Worm (Caenorhabditis elegans): ENCODE measurements around the gene K05B2.4.

K05B2.4 gene

DNA sequence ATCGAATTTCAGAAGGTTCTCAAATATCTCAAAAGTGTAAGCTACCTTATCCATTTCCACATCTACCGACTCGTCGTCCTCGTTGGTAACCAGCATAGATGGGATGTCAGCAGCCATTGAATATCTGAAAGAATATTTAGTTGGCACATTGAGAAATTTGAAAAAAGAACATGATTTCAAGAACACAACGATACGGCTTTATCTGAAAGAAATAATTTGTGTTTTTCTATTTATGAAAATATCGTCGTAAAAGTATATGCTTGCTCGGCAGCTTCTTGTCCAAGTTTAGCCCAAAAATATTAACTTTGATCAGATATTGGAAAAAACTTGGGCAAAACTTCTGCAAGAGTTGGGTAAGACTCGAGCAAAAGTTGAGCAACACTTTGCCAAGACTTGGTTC is 20.1 kb downstream of the K05B2.4 start, which contains the start of gene T07F12.4:
T07F12.4 (minus strand) TSS at position 130 of the 400 bp plus-strand sequence.
- TF ChIP-seq ztf-4 (tag; optimal IDR thresholded peaks at IDR 0.05): no peak
- TF ChIP-seq zag-1 (tag; optimal IDR thresholded peaks at IDR 0.05): no peak
- TF ChIP-seq nhr-21 (tag; optimal IDR thresholded peaks at IDR 0.05): no peak

DNA sequence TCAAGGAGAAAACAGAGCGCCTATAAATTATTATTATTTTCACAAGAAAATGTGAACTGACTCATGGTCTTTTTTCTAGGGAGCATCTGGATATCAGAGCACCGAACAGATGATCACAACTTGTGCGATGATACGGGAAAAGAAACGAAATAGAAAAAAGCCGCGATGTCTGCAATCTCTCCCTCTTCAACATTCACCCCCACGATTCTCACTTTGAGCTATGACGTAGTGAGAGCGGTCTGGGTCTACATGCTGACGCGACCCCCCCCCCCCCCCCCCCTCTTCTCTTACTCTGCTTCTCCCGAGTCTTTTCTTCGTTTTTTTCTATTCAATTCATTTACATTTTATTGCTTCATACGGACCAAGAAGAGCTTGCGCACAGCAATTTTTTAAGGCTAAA is 21.2 kb downstream of the K05B2.4 start:
- TF ChIP-seq unc-62 (GFP tag; optimal IDR thresholded peaks at IDR 0.05) (no peak), Y55F3AM.14 (GFP tag; optimal IDR thresholded peaks at IDR 0.05) (peak; percentile 69), ama-1 (optimal IDR thresholded peaks at IDR 0.05) (no peak), nhr-77 (tag; optimal IDR thresholded peaks at IDR 0.05) (no peak), unc-55 (GFP tag; optimal IDR thresholded peaks at IDR 0.05) (peak; percentile 12), F13H6.1 (tag; optimal IDR thresholded peaks at IDR 0.05) (peak; percentile 58), alr-1 (tag; optimal IDR thresholded peaks at IDR 0.05) (no peak), R02D3.7 (tag; optimal IDR thresholded peaks at IDR 0.05) (no peak), mdl-1 (tag; optimal IDR thresholded peaks at IDR 0.05) (no peak), elt-3 (tag; optimal IDR thresholded peaks at IDR 0.05) (no peak), gmeb-1 (tag; optimal IDR thresholded peaks at IDR 0.05) (no peak), C34F6.9 (tag; optimal IDR thresholded peaks at IDR 0.05) (peak; percentile 17), sma-9 (GFP tag; optimal IDR thresholded peaks at IDR 0.05) (peak; percentile 43), sma-9 (tag; optimal IDR thresholded peaks at IDR 0.05) (no peak), nhr-6 (tag; optimal IDR thresholded peaks at IDR 0.05) (no peak)

DNA sequence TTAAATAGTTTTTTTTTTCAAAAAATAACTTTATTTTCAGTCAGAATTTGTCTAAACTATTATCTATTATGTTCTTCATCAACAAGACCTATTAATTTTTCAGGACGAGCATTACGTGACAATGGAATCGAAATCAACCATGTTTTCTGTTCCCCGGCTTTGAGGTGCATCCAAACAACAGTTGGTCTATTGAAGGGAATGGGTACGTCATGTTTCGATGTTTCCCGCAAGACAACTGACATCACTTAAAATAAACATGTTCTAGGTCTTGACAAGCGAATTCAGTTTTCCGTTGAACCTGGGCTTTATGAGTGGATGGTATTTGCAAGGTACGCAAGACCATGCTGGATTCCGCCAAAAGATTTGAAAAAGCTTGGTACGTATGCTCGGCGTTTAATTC is 25.6 kb downstream of the K05B2.4 start:
- peak; percentile 43 for TF ChIP-seq F13H6.1 (tag; optimal IDR thresholded peaks at IDR 0.05)
- TF ChIP-seq elt-1 (tag; optimal IDR thresholded peaks at IDR 0.05): no peak
- peak; percentile 56 for TF ChIP-seq nhr-129 (tag; optimal IDR thresholded peaks at IDR 0.05)
- peak; percentile 3 for TF ChIP-seq sma-9 (GFP tag; optimal IDR thresholded peaks at IDR 0.05)
- no peak for TF ChIP-seq sma-9 (tag; optimal IDR thresholded peaks at IDR 0.05)

DNA sequence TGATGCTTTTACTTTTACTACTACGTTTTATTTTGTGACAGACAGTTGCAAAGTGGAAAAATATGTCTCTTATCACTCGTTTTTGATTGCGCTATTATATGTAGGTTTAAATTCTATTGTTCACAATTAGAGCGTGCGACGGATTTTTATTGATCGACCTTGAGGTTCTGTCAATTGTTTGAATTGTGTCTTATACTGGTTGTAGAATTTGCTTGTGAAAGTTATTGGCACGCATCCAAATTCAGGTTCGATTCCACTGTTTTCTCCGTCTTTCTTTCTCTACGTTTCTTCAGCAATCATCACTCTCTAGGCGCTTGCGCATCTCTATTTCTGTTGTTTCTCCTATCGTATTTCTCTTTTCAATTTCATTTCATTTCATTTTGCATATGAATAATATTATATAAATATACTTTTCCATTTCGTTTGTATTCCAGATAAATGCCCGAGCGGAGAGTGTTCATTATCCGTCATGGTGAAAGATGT is 27.1 kb downstream of the K05B2.4 start, which contains the start of gene T07F12.1:
T07F12.1 (plus strand) TSS at position 433 of the 483 bp plus-strand sequence.
- TF ChIP-seq blmp-1 (tag; optimal IDR thresholded peaks at IDR 0.05; ENCODE audit: insufficient read depth) (peak; percentile 72), mbf-1 (tag; optimal IDR thresholded peaks at IDR 0.05) (no peak), nhr-129 (tag; optimal IDR thresholded peaks at IDR 0.05) (no peak), sma-9 (GFP tag; optimal IDR thresholded peaks at IDR 0.05) (peak; percentile 19), sma-9 (tag; optimal IDR thresholded peaks at IDR 0.05) (no peak), lin-11 (tag; optimal IDR thresholded peaks at IDR 0.05) (no peak), fos-1 (tag; optimal IDR thresholded peaks at IDR 0.05) (peak; percentile 24), zag-1 (tag; optimal IDR thresholded peaks at IDR 0.05) (no peak), unc-55 (GFP tag; optimal IDR thresholded peaks at IDR 0.05) (no peak), lsy-2 (tag; optimal IDR thresholded peaks at IDR 0.05) (peak in 1 of 2 experiments; percentile 12), ama-1 (optimal IDR thresholded peaks at IDR 0.05) (no peak), unc-62 (GFP tag; optimal IDR thresholded peaks at IDR 0.05) (no peak), crh-2 (tag; optimal IDR thresholded peaks at IDR 0.05) (no peak), gmeb-1 (tag; optimal IDR thresholded peaks at IDR 0.05) (peak; percentile 32), nhr-25 (tag; optimal IDR thresholded peaks at IDR 0.05) (peak; percentile 58), mab-5 (tag; optimal IDR thresholded peaks at IDR 0.05) (no peak), alr-1 (tag; optimal IDR thresholded peaks at IDR 0.05) (no peak), ceh-16 (tag; optimal IDR thresholded peaks at IDR 0.05) (no peak), sma-3 (GFP tag; optimal IDR thresholded peaks at IDR 0.05) (peak; percentile 38)

ce11 chrX:4890159-4890558 is 30.6 kb downstream of the K05B2.4 start, which contains the start of gene T07F12.2:
TSS of gene T07F12.2 (plus strand) at chrX:4890245.
- TF ChIP-seq F13H6.1 (tag; optimal IDR thresholded peaks at IDR 0.05) (peak; percentile 3), crh-2 (tag; optimal IDR thresholded peaks at IDR 0.05) (peak; percentile 0), lsy-2 (tag; optimal IDR thresholded peaks at IDR 0.05) (peak in 1 of 2 experiments; percentile 38), skn-1 (tag; optimal IDR thresholded peaks at IDR 0.05) (no peak), gmeb-1 (tag; optimal IDR thresholded peaks at IDR 0.05) (peak; percentile 10), ceh-16 (tag; optimal IDR thresholded peaks at IDR 0.05) (peak; percentile 4), nhr-129 (tag; optimal IDR thresholded peaks at IDR 0.05) (peak; percentile 20), C34F6.9 (tag; optimal IDR thresholded peaks at IDR 0.05) (no peak), nhr-11 (tag; optimal IDR thresholded peaks at IDR 0.05) (no peak), sma-9 (GFP tag; optimal IDR thresholded peaks at IDR 0.05) (peak; percentile 39), sma-9 (tag; optimal IDR thresholded peaks at IDR 0.05) (no peak), unc-39 (tag; optimal IDR thresholded peaks at IDR 0.05) (no peak), unc-55 (GFP tag; optimal IDR thresholded peaks at IDR 0.05) (peak; percentile 30), lin-11 (tag; optimal IDR thresholded peaks at IDR 0.05) (no peak), ztf-1 (GFP tag; conservative IDR thresholded peaks at IDR 0.05) (no peak)

Measured in whole organism, L2 larva.